Worm (Caenorhabditis elegans) whole organism, L4 larva: ENCODE measurements around the gene ccd-5.

ENCODE experiments used
- T20F7.1 ChIP-seq: fragments of 200-800 bp; sonication (Bioruptor generic); optimal IDR thresholded peaks from 2 replicates; lab custom pipeline; 2018; ENCODE audit warnings: mild to moderate bottlenecking, missing genetic modification characterization, missing compliant biosample characterization
- Y48G9A.11 ChIP-seq: fragments of 200-800 bp; sonication (Bioruptor generic); IDR thresholded peaks from 2 replicates; pipeline ENCODE4 v1.3.6; 2022; ENCODE audit warnings: missing genetic modification reagents, missing genetic modification characterization, missing compliant biosample characterization
- Y5F2A.4 ChIP-seq: fragments of 200-800 bp; sonication (Bioruptor generic); optimal IDR thresholded peaks from 2 replicates; lab custom pipeline; 2018; ENCODE audit warnings: mild to moderate bottlenecking, missing genetic modification characterization, missing compliant biosample characterization
- ZK337.2 ChIP-seq: fragments of 200-800 bp; sonication (Bioruptor generic); IDR thresholded peaks from 2 replicates; pipeline ENCODE4 v1.3.6; 2022; ENCODE audit warnings: missing genetic modification reagents, missing genetic modification characterization, missing compliant biosample characterization
- aha-1 ChIP-seq: fragments of 150-350 bp; peaks from one replicate; lab custom pipeline; 2014; ENCODE audit warnings: missing biosample characterization, missing genetic modification characterization
- attf-4 ChIP-seq: sonication (generic microtip); optimal IDR thresholded peaks from 3 replicates; lab custom pipeline; 2017; ENCODE audit warnings: missing biosample characterization, missing genetic modification characterization
- ceh-20 ChIP-seq: fragments of 200-800 bp; sonication (Bioruptor generic); IDR thresholded peaks from 2 replicates; pipeline ENCODE4 v1.3.6; 2022; ENCODE audit warnings: missing genetic modification reagents, missing genetic modification characterization, missing compliant biosample characterization
- ces-1 ChIP-seq: fragments of 150-350 bp; sonication (generic microtip); optimal IDR thresholded peaks from 4 replicates; lab custom pipeline; 2014; ENCODE audit warnings: missing biosample characterization, missing genetic modification reagents, missing genetic modification characterization
- daf-16 ChIP-seq, 3 experiments: sonication (generic microtip); optimal IDR thresholded peaks; 2 replicates each; lab custom pipeline; 2016 to 2017; ENCODE audit warnings: missing genetic modification characterization in 3 of 3, missing genetic modification reagents in 3 of 3, mild to moderate bottlenecking in 2 of 3, missing compliant biosample characterization in 2 of 3, missing biosample characterization in 1 of 3, moderate library complexity in 1 of 3
- daf-19 ChIP-seq: fragments of 200-800 bp; sonication (Bioruptor generic); conservative IDR thresholded peaks from 2 replicates; pipeline ENCODE4 v1.3.6; 2022; ENCODE audit warnings: missing genetic modification characterization, missing compliant biosample characterization
- dmd-6 ChIP-seq: fragments of 200-800 bp; sonication (Bioruptor generic); IDR thresholded peaks from 2 replicates; pipeline ENCODE4 v1.3.6; 2022; ENCODE audit warnings: missing genetic modification reagents, missing genetic modification characterization, missing compliant biosample characterization
- dmd-8 ChIP-seq: fragments of 200-800 bp; sonication (Bioruptor generic); IDR thresholded peaks from 2 replicates; pipeline ENCODE4 v1.3.6; 2022; ENCODE audit warnings: missing genetic modification characterization, missing compliant biosample characterization
- duxl-1 ChIP-seq: sonication (generic microtip); optimal IDR thresholded peaks from 2 replicates; lab custom pipeline; 2016; ENCODE audit warnings: mild to moderate bottlenecking, missing genetic modification characterization, moderate library complexity, missing compliant biosample characterization; ENCODE audit not compliant: poor library complexity
- dve-1 ChIP-seq: sonication (generic microtip); optimal IDR thresholded peaks from 2 replicates; lab custom pipeline; 2017; ENCODE audit warnings: antibody characterized with exemption, mild to moderate bottlenecking, missing genetic modification characterization, missing compliant biosample characterization; ENCODE audit not compliant: insufficient read depth
- egl-43 ChIP-seq: fragments of 200-800 bp; sonication (Bioruptor generic); IDR thresholded peaks from 2 replicates; pipeline ENCODE4 v1.3.6; 2022; ENCODE audit warnings: missing genetic modification reagents, missing genetic modification characterization, missing compliant biosample characterization
- gei-8 ChIP-seq: fragments of 200-800 bp; sonication (Bioruptor generic); optimal IDR thresholded peaks from 2 replicates; lab custom pipeline; 2018; ENCODE audit warnings: mild to moderate bottlenecking, missing genetic modification characterization, missing compliant biosample characterization
- hif-1 ChIP-seq, 2 experiments: sonication (generic microtip); optimal IDR thresholded peaks; 2 replicates each; lab custom pipeline; 2016 to 2017; ENCODE audit warnings: missing compliant biosample characterization in 2 of 2, missing genetic modification characterization in 2 of 2, missing genetic modification reagents in 2 of 2, missing genotype in 2 of 2, mild to moderate bottlenecking in 1 of 2
- hlh-11 ChIP-seq: fragments of 200-800 bp; sonication (Bioruptor generic); optimal IDR thresholded peaks from 2 replicates; lab custom pipeline; 2018; ENCODE audit warnings: mild to moderate bottlenecking, missing genetic modification characterization, missing compliant biosample characterization
- hlh-30 ChIP-seq: sonication (generic microtip); optimal IDR thresholded peaks from 2 replicates; lab custom pipeline; 2017; ENCODE audit warnings: antibody characterized with exemption, mild to moderate bottlenecking, missing genetic modification characterization, missing compliant biosample characterization; ENCODE audit not compliant: insufficient read depth
- hmg-1.1 ChIP-seq: fragments of 200-800 bp; sonication (Bioruptor generic); IDR thresholded peaks from 2 replicates; pipeline ENCODE4 v1.3.6; 2022; ENCODE audit warnings: missing genetic modification reagents, missing genetic modification characterization, missing compliant biosample characterization
- lin-1 ChIP-seq: fragments of 200-800 bp; sonication (Bioruptor generic); IDR thresholded peaks from 2 replicates; pipeline ENCODE4 v1.3.6; 2022; ENCODE audit warnings: missing genetic modification reagents, missing genetic modification characterization, missing compliant biosample characterization
- lin-15B ChIP-seq: fragments of 150-350 bp; sonication (generic microtip); optimal IDR thresholded peaks from 3 replicates; lab custom pipeline; 2014; ENCODE audit warnings: missing biosample characterization, missing genetic modification characterization
- lin-38 ChIP-seq: fragments of 200-800 bp; sonication (Bioruptor generic); IDR thresholded peaks from 2 replicates; pipeline ENCODE4 v1.3.6; 2022; ENCODE audit warnings: missing genetic modification reagents, missing genetic modification characterization, missing compliant biosample characterization
- lin-39 ChIP-seq: fragments of 150-350 bp; optimal IDR thresholded peaks from 2 replicates; lab custom pipeline; 2014; ENCODE audit warnings: missing biosample characterization, missing genetic modification reagents, missing genetic modification characterization
- mdl-1 ChIP-seq, 2 experiments: fragments of 150-350 bp in 1 of 2; sonication (generic microtip) in 1 of 2; optimal IDR thresholded peaks; 2 replicates each; lab custom pipeline; 2014 to 2017; ENCODE audit warnings: missing biosample characterization in 2 of 2, missing genetic modification characterization in 2 of 2
- mdt-29 ChIP-seq: fragments of 200-800 bp; sonication (Bioruptor generic); IDR thresholded peaks from 2 replicates; pipeline ENCODE4 v1.3.6; 2022; ENCODE audit warnings: missing genetic modification reagents, missing genetic modification characterization, missing compliant biosample characterization
- mep-1 ChIP-seq: fragments of 150-350 bp; sonication (generic microtip); optimal IDR thresholded peaks from 3 replicates; lab custom pipeline; 2014; ENCODE audit warnings: missing biosample characterization, missing genetic modification characterization
- mes-2 ChIP-seq: sonication (generic microtip); optimal IDR thresholded peaks from 2 replicates; lab custom pipeline; 2016; ENCODE audit warnings: missing genotype, mild to moderate bottlenecking, missing genetic modification characterization, missing compliant biosample characterization; ENCODE audit not compliant: poor library complexity, severe bottlenecking
- mxl-2 ChIP-seq: fragments of 200-800 bp; sonication (Bioruptor generic); conservative IDR thresholded peaks from 2 replicates; pipeline ENCODE4 v1.3.6; 2022; ENCODE audit warnings: missing genetic modification reagents, missing genetic modification characterization, missing compliant biosample characterization
- mxl-3 ChIP-seq: fragments of 200-800 bp; sonication (Bioruptor generic); optimal IDR thresholded peaks from 2 replicates; lab custom pipeline; 2018; ENCODE audit warnings: mild to moderate bottlenecking, missing genetic modification characterization, missing compliant biosample characterization
- nhr-10 ChIP-seq: fragments of 150-350 bp; optimal IDR thresholded peaks from 2 replicates; lab custom pipeline; 2014; ENCODE audit warnings: missing biosample characterization, missing genetic modification characterization
- nhr-102 ChIP-seq: sonication (generic microtip); optimal IDR thresholded peaks from 2 replicates; lab custom pipeline; 2016; ENCODE audit warnings: mild to moderate bottlenecking, missing genetic modification characterization, moderate library complexity, missing compliant biosample characterization
- nhr-28 ChIP-seq: fragments of 150-350 bp; optimal IDR thresholded peaks from 2 replicates; lab custom pipeline; 2014; ENCODE audit warnings: missing biosample characterization, missing genetic modification characterization
- pha-4 ChIP-seq, 2 experiments: fragments of 150-350 bp in 1 of 2; fragments of 200-800 bp in 1 of 2; sonication (Bioruptor generic) in 1 of 2; IDR thresholded peaks in 1 of 2; optimal IDR thresholded peaks in 1 of 2; 2 replicates each; pipeline versions ENCODE4 v1.3.6 to Lab custom; 2014 to 2022; ENCODE audit warnings: missing genetic modification characterization in 2 of 2, missing genetic modification reagents in 2 of 2, missing biosample characterization in 1 of 2, missing compliant biosample characterization in 1 of 2
- php-3 ChIP-seq: fragments of 200-800 bp; sonication (Bioruptor generic); IDR thresholded peaks from 2 replicates; pipeline ENCODE4 v1.3.6; 2022; ENCODE audit warnings: missing genetic modification reagents, missing genetic modification characterization, missing compliant biosample characterization
- pqm-1 ChIP-seq: sonication (generic microtip); optimal IDR thresholded peaks from 2 replicates; lab custom pipeline; 2017; ENCODE audit warnings: missing biosample characterization, missing genetic modification characterization
- sdz-12 ChIP-seq: fragments of 200-800 bp; sonication (Bioruptor generic); optimal IDR thresholded peaks from 2 replicates; lab custom pipeline; 2018; ENCODE audit warnings: mild to moderate bottlenecking, missing genetic modification characterization, missing compliant biosample characterization
- snpc-1.2 ChIP-seq: fragments of 200-800 bp; sonication (Bioruptor generic); IDR thresholded peaks from 2 replicates; pipeline ENCODE4 v1.3.6; 2022; ENCODE audit warnings: missing genetic modification reagents, missing genetic modification characterization, missing compliant biosample characterization
- spr-3 ChIP-seq: fragments of 200-800 bp; sonication (Bioruptor generic); optimal IDR thresholded peaks from 2 replicates; lab custom pipeline; 2018; ENCODE audit warnings: mild to moderate bottlenecking, missing genetic modification characterization, missing compliant biosample characterization
- tra-1 ChIP-seq: fragments of 200-800 bp; sonication (Bioruptor generic); IDR thresholded peaks from 2 replicates; pipeline ENCODE4 v1.3.6; 2022; ENCODE audit warnings: missing genetic modification reagents, missing genetic modification characterization, missing compliant biosample characterization
- unc-62 ChIP-seq, 3 experiments: fragments of 150-350 bp in 1 of 3; sonication (generic microtip); optimal IDR thresholded peaks in 2 of 3; peaks in 1 of 3; 1 replicate in 1 of 3; 2 replicates in 2 of 3; lab custom pipeline; 2014 to 2017; ENCODE audit warnings: missing biosample characterization in 3 of 3, missing genetic modification characterization in 3 of 3, missing genetic modification reagents in 3 of 3, missing genotype in 1 of 3
- zip-2 ChIP-seq: fragments of 150-350 bp; optimal IDR thresholded peaks from 2 replicates; lab custom pipeline; 2014; ENCODE audit warnings: missing biosample characterization, missing genetic modification characterization

Gene ccd-5

DNA sequence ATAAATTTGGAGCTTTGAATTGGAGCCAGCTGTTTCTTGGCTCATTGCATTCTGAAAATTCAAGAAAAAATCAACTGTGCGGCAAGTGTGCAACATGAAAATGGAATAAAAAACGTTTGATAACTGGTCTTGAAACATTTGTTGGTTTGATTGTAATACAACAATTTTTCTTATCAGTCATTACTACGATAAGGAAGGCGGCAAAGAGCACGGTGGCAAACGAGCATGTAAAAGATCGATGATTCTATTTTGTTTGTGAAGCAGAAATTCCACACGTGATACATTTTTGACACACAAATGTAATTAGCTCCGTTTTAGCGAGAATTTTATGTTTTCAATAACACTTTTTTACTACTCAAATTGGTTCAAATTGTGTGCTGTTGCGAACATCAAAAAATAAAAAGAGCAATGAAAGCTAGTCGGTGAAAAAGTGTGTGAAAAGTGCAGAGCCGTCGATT, 8.1 kb upstream of the ccd-5 start, which contains the start of gene H01M10.1 (continued):
- peak; percentile 34 for TF ChIP-seq nhr-102 (tag; lab: Kevin White, UChicago)
- TF ChIP-seq mdl-1 (tag; optimal IDR thresholded peaks at IDR 0.05; lab: Kevin White, UChicago), result peak in 1 of 2 experiments; percentile 4
- TF ChIP-seq dve-1 (tag; lab: Kevin White, UChicago), result peak; percentile 77
- no peak for TF ChIP-seq spr-3
- no peak for TF ChIP-seq Y48G9A.11
- no peak for TF ChIP-seq snpc-1.2 (GFP tag; lab: Robert Waterston, UW)
- TF ChIP-seq nhr-28 (tag; lab: Kevin White, UChicago), result peak; percentile 82
- peak; percentile 78 for TF ChIP-seq hlh-11 (tag; lab: Kevin White, UChicago)
- TF ChIP-seq hlh-30, result peak; percentile 52
- TF ChIP-seq mxl-2 (GFP tag; lab: Robert Waterston, UW), result no peak
- no peak for TF ChIP-seq duxl-1
- TF ChIP-seq pha-4 (GFP tag; IDR thresholded peaks at IDR 0.05; lab: Robert Waterston, UW), result no peak
- no peak for TF ChIP-seq pha-4 (tag; optimal IDR thresholded peaks at IDR 0.05; lab: Kevin White, UChicago)
- TF ChIP-seq mdt-29 (GFP tag; lab: Robert Waterston, UW), result no peak
- TF ChIP-seq zip-2, result no peak
- no peak for TF ChIP-seq daf-19 (GFP tag; lab: Robert Waterston, UW)
- no peak for TF ChIP-seq ceh-20 (GFP tag; lab: Robert Waterston, UW)
- no peak for TF ChIP-seq sdz-12 (GFP tag; lab: Kevin White, UChicago)
- TF ChIP-seq ces-1 (GFP tag; lab: Kevin White, UChicago), result no peak
- TF ChIP-seq lin-39 (tag; lab: Kevin White, UChicago), result no peak
- TF ChIP-seq, all 104 proteins: peak for 14

DNA sequence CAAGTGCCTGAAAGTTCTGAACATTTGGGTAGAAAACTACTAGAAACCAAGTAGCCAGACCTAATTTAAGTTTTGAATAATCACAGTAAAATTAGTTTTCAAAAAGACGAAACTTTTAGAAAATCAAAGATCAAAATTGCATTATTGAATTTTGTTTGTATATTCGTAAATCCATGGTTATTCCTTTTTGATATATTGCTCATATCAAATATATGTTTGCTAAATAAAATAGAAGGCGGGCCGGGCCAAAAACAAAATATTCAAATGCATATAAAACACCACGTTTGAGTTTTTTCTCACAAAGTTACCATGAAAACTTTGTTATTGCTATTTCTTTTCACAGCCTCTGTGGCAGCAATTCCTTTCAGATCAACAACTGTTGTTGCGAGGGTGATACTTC, 5.0 kb upstream of the ccd-5 start, which contains the start of gene ttr-42:
Gene ttr-42, plus strand, starts transcription at position 301 of the 400 bp plus-strand sequence.
- TF ChIP-seq egl-43 (GFP tag; lab: Robert Waterston, UW) (no peak), daf-19 (GFP tag; lab: Robert Waterston, UW) (no peak)
- TF ChIP-seq, all 104 proteins: peak for 0

DNA sequence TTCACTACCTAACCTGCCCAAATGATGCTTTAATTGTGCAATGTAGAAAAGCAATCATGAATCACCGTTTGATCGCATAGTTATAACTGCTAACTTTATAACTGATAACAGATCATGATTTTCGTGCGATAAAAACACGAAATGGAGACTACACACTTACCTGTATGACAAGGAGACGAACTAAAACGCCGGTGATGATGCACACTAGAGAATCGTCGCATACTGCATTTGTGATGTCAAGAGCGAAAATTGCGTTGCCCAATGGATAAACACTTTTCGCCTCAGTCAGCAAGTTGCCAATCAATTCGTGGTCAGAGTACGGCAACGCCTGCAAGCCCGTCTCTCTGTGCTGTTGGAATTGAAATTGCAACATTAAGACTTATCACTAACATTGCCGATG, 3.4 kb downstream of the ccd-5 start:
- TF ChIP-seq nhr-10 (tag; lab: Kevin White, UChicago), result peak; percentile 12
- TF ChIP-seq mxl-2 (GFP tag; lab: Robert Waterston, UW), result no peak
- peak; percentile 98 for TF ChIP-seq dmd-6
- no peak for TF ChIP-seq duxl-1
- TF ChIP-seq dve-1 (tag; lab: Kevin White, UChicago), result peak; percentile 91
- TF ChIP-seq unc-62 (GFP tag; optimal IDR thresholded peaks at IDR 0.05 in 1 of 2; lab: Kevin White, UChicago), result peak in 1 of 2 experiments; percentile 57
- no peak for TF ChIP-seq unc-62 (tag; optimal IDR thresholded peaks at IDR 0.05; lab: Kevin White, UChicago)
- TF ChIP-seq hlh-30, result peak; percentile 26
- peak; percentile 15 for TF ChIP-seq mes-2 (tag; lab: Kevin White, UChicago)
- no peak for TF ChIP-seq lin-39 (tag; lab: Kevin White, UChicago)
- no peak for TF ChIP-seq lin-38 (GFP tag; lab: Robert Waterston, UW)
- peak; percentile 36; the same call in 1 of the 2 replicates for TF ChIP-seq hmg-1.1
- peak; percentile 99 for TF ChIP-seq nhr-28 (tag; lab: Kevin White, UChicago)
- TF ChIP-seq Y5F2A.4 (GFP tag; lab: Kevin White, UChicago), result no peak
- no peak for TF ChIP-seq dmd-8
- 0 out of 2 replicates have a peak, but pooled peaks have one; percentile 33 for TF ChIP-seq lin-1 (GFP tag; lab: Robert Waterston, UW)
- TF ChIP-seq hif-1 (tag; optimal IDR thresholded peaks at IDR 0.05; lab: Kevin White, UChicago), result peak in 1 of 2 experiments; percentile 19
- TF ChIP-seq attf-4 (tag; lab: Kevin White, UChicago), result no peak
- TF ChIP-seq lin-15B, result no peak
- peak; percentile 39 for TF ChIP-seq mxl-3 (GFP tag; lab: Kevin White, UChicago)
- TF ChIP-seq aha-1, result peak; percentile 86
- TF ChIP-seq daf-16 (GFP tag; optimal IDR thresholded peaks at IDR 0.05; lab: Kevin White, UChicago), result peak in 1 of 2 experiments; percentile 92
- peak; percentile 97 for TF ChIP-seq daf-16 (tag; optimal IDR thresholded peaks at IDR 0.05; lab: Kevin White, UChicago)
- peak; percentile 44 for TF ChIP-seq mep-1
- peak; percentile 94 for TF ChIP-seq pqm-1
- TF ChIP-seq daf-19 (GFP tag; lab: Robert Waterston, UW), result no peak
- peak; percentile 82 for TF ChIP-seq nhr-102 (tag; lab: Kevin White, UChicago)
- no peak for TF ChIP-seq ZK337.2 (GFP tag; lab: Robert Waterston, UW)
- TF ChIP-seq snpc-1.2 (GFP tag; lab: Robert Waterston, UW), result no peak
- TF ChIP-seq T20F7.1 (GFP tag; lab: Kevin White, UChicago), result peak; percentile 48
- TF ChIP-seq php-3 (GFP tag; lab: Robert Waterston, UW), result peak; percentile 88
- peak; percentile 90 for TF ChIP-seq tra-1
- peak; percentile 75 for TF ChIP-seq gei-8 (GFP tag; lab: Kevin White, UChicago)
